Worm (Caenorhabditis elegans): ENCODE measurements around the gene Y43F8B.29.
A peak's percentile ranks its signal among the peaks of the same experiment; 100 is the strongest.

Y43F8B.29 gene

ce11 chrV:19533010-19533409 lies 41.6 kb downstream of the Y43F8B.29 start, which contains the start of gene Y43F8B.2:
Gene Y43F8B.2 (minus strand): TSS chrV:19533110.
- TF ChIP-seq W03F9.2 (tag; optimal IDR thresholded peaks at IDR 0.05) (no peak), dao-5 (tag; optimal IDR thresholded peaks at IDR 0.05) (no peak), him-1 (tag; optimal IDR thresholded peaks at IDR 0.05) (no peak)

- TF ChIP-seq him-1 (tag; optimal IDR thresholded peaks at IDR 0.05): no peak
- TF ChIP-seq dao-5 (tag; optimal IDR thresholded peaks at IDR 0.05): no peak
- peak; percentile 3 for TF ChIP-seq W03F9.2 (tag; optimal IDR thresholded peaks at IDR 0.05)
Observed at ce11 chrV:19533480-19533879, 42.1 kb downstream of the Y43F8B.29 start.

- TF ChIP-seq dao-5 (tag; optimal IDR thresholded peaks at IDR 0.05): no peak
- TF ChIP-seq W03F9.2 (tag; optimal IDR thresholded peaks at IDR 0.05): no peak
- no peak for TF ChIP-seq him-1 (tag; optimal IDR thresholded peaks at IDR 0.05)
Observed at ce11 chrV:19540916-19541315, 49.5 kb downstream of the Y43F8B.29 start.
